Worm (Caenorhabditis elegans) whole organism, young adult: ENCODE data around the gene srdh-1.
A peak's percentile ranks its signal among the peaks of the same experiment; 100 is the strongest.

ENCODE experiments used
- B0019.2 ChIP-seq: fragments of 200-800 bp; sonication (Bioruptor generic); conservative IDR thresholded peaks from 2 replicates; pipeline ENCODE4 v1.3.6; 2022; ENCODE audit warnings: missing genetic modification reagents, missing genetic modification characterization, missing compliant biosample characterization
- B0336.3 ChIP-seq: fragments of 200-800 bp; sonication (Bioruptor generic); IDR thresholded peaks from 2 replicates; pipeline ENCODE4 v1.3.6; 2022; ENCODE audit warnings: missing genetic modification characterization, missing compliant biosample characterization
- F10E7.11 ChIP-seq: sonication (generic microtip); optimal IDR thresholded peaks from 2 replicates; lab custom pipeline; 2017; ENCODE audit warnings: mild to moderate bottlenecking, missing genetic modification characterization, moderate library complexity, missing compliant biosample characterization
- F23B12.7 ChIP-seq: sonication (generic microtip); optimal IDR thresholded peaks from 2 replicates; lab custom pipeline; 2017; ENCODE audit warnings: missing genetic modification characterization, mild to moderate bottlenecking, missing compliant biosample characterization, antibody characterized with exemption, moderate library complexity; ENCODE audit not compliant: insufficient read depth
- F33H1.4 ChIP-seq: fragments of 200-800 bp; sonication (Bioruptor generic); IDR thresholded peaks from 2 replicates; pipeline ENCODE4 v1.3.6; 2022; ENCODE audit warnings: missing genetic modification reagents, missing genetic modification characterization, missing compliant biosample characterization
- F39B2.1 ChIP-seq: fragments of 200-800 bp; sonication (Bioruptor generic); IDR thresholded peaks from 2 replicates; pipeline ENCODE4 v1.3.6; 2022; ENCODE audit warnings: missing genetic modification reagents, missing genetic modification characterization, missing compliant biosample characterization
- K11D2.4 ChIP-seq: fragments of 200-800 bp; sonication (Bioruptor generic); IDR thresholded peaks from 2 replicates; pipeline ENCODE4 v1.3.6; 2022; ENCODE audit warnings: missing genetic modification reagents, missing genetic modification characterization, missing compliant biosample characterization
- T26A5.8 ChIP-seq: sonication (generic microtip); optimal IDR thresholded peaks from 2 replicates; lab custom pipeline; 2016; ENCODE audit warnings: missing genetic modification characterization, missing compliant biosample characterization
- Y56A3A.18 ChIP-seq: fragments of 200-800 bp; sonication (Bioruptor generic); IDR thresholded peaks from 2 replicates; pipeline ENCODE4 v1.3.6; 2022; ENCODE audit warnings: missing genetic modification reagents, missing genetic modification characterization, missing compliant biosample characterization
- ZK185.1 ChIP-seq: sonication (generic microtip); optimal IDR thresholded peaks from 2 replicates; lab custom pipeline; 2016; ENCODE audit warnings: mild to moderate bottlenecking, missing genetic modification characterization, missing compliant biosample characterization; ENCODE audit not compliant: poor library complexity, severe bottlenecking
- aptf-2 ChIP-seq: fragments of 200-800 bp; sonication (Bioruptor generic); conservative IDR thresholded peaks from 2 replicates; pipeline ENCODE4 v1.3.6; 2022; ENCODE audit warnings: missing genetic modification reagents, missing genetic modification characterization, missing compliant biosample characterization
- atf-7 ChIP-seq: sonication (generic microtip); optimal IDR thresholded peaks from 2 replicates; lab custom pipeline; 2017; ENCODE audit warnings: mild to moderate bottlenecking, missing genetic modification characterization, missing compliant biosample characterization
- attf-5 ChIP-seq: fragments of 200-800 bp; sonication (Bioruptor generic); optimal IDR thresholded peaks from 2 replicates; lab custom pipeline; 2018; ENCODE audit warnings: mild to moderate bottlenecking, missing genetic modification characterization, missing compliant biosample characterization
- attf-6 ChIP-seq: fragments of 200-800 bp; sonication (Bioruptor generic); IDR thresholded peaks from 2 replicates; pipeline ENCODE4 v1.3.6; 2022; ENCODE audit warnings: missing genetic modification reagents, missing genetic modification characterization, missing compliant biosample characterization
- cebp-1 ChIP-seq, 2 experiments: fragments of 200-800 bp in 1 of 2; sonication (Bioruptor generic) in 1 of 2; sonication (generic microtip) in 1 of 2; IDR thresholded peaks in 1 of 2; optimal IDR thresholded peaks in 1 of 2; 2 replicates each; pipeline versions ENCODE4 v1.3.6 to Lab custom; 2017 to 2022; ENCODE audit warnings: missing compliant biosample characterization in 2 of 2, missing genetic modification characterization in 2 of 2, mild to moderate bottlenecking in 1 of 2, missing genetic modification reagents in 1 of 2, moderate library complexity in 1 of 2
- cebp-2 ChIP-seq: fragments of 200-800 bp; sonication (Bioruptor generic); IDR thresholded peaks from 2 replicates; pipeline ENCODE4 v1.3.6; 2022; ENCODE audit warnings: missing genetic modification characterization, missing compliant biosample characterization
- ceh-58 ChIP-seq: fragments of 200-800 bp; sonication (Bioruptor generic); IDR thresholded peaks from 2 replicates; pipeline ENCODE4 v1.3.6; 2022; ENCODE audit warnings: missing genetic modification characterization, missing compliant biosample characterization
- ceh-79 ChIP-seq: sonication (generic microtip); optimal IDR thresholded peaks from 2 replicates; lab custom pipeline; 2017; ENCODE audit warnings: mild to moderate bottlenecking, missing genetic modification characterization, missing compliant biosample characterization
- ceh-91 ChIP-seq: fragments of 200-800 bp; sonication (Bioruptor generic); IDR thresholded peaks from 2 replicates; pipeline ENCODE4 v1.3.6; 2022; ENCODE audit warnings: missing genetic modification reagents, missing genetic modification characterization, missing compliant biosample characterization
- chd-7 ChIP-seq: sonication (generic microtip); optimal IDR thresholded peaks from 2 replicates; lab custom pipeline; 2016; ENCODE audit warnings: mild to moderate bottlenecking, missing genetic modification characterization, moderate library complexity, missing compliant biosample characterization
- dpl-1 ChIP-seq: fragments of 150-350 bp; optimal IDR thresholded peaks from 2 replicates; lab custom pipeline; 2014; ENCODE audit warnings: missing biosample characterization, missing genetic modification reagents, missing genetic modification characterization
- efl-1 ChIP-seq: fragments of 150-350 bp; optimal IDR thresholded peaks from 2 replicates; lab custom pipeline; 2014; ENCODE audit warnings: missing biosample characterization, missing genetic modification reagents, missing genetic modification characterization
- gei-17 ChIP-seq: fragments of 200-800 bp; sonication (Bioruptor generic); optimal IDR thresholded peaks from 2 replicates; lab custom pipeline; 2018; ENCODE audit warnings: mild to moderate bottlenecking, missing genetic modification characterization, missing compliant biosample characterization
- hsf-1 ChIP-seq: fragments of 200-800 bp; sonication (Bioruptor generic); IDR thresholded peaks from 2 replicates; pipeline ENCODE4 v1.3.6; 2022; ENCODE audit warnings: missing genetic modification reagents, missing genetic modification characterization, missing compliant biosample characterization
- lsl-1 ChIP-seq: fragments of 200-800 bp; sonication (Bioruptor generic); optimal IDR thresholded peaks from 2 replicates; lab custom pipeline; 2018; ENCODE audit warnings: mild to moderate bottlenecking, missing genetic modification characterization, moderate library complexity, missing compliant biosample characterization
- madf-6 ChIP-seq: fragments of 200-800 bp; sonication (Bioruptor generic); IDR thresholded peaks from 2 replicates; pipeline ENCODE4 v1.3.6; 2022; ENCODE audit warnings: missing genetic modification reagents, missing genetic modification characterization, missing compliant biosample characterization
- mcd-1 ChIP-seq: fragments of 200-800 bp; sonication (Bioruptor generic); IDR thresholded peaks from 2 replicates; pipeline ENCODE4 v1.3.6; 2022; ENCODE audit warnings: missing genetic modification reagents, missing genetic modification characterization, missing compliant biosample characterization
- mes-4 ChIP-seq: sonication (generic microtip); optimal IDR thresholded peaks from 2 replicates; lab custom pipeline; 2016; ENCODE audit warnings: missing genotype, missing genetic modification characterization, missing compliant biosample characterization
- mxl-1 ChIP-seq: sonication (generic microtip); optimal IDR thresholded peaks from 2 replicates; lab custom pipeline; 2016; ENCODE audit warnings: missing genetic modification characterization, missing compliant biosample characterization
- nhr-120 ChIP-seq: fragments of 200-800 bp; sonication (Bioruptor generic); IDR thresholded peaks from 2 replicates; pipeline ENCODE4 v1.3.6; 2022; ENCODE audit warnings: missing genetic modification characterization, missing compliant biosample characterization
- nhr-27 ChIP-seq: fragments of 200-800 bp; sonication (Bioruptor generic); optimal IDR thresholded peaks from 2 replicates; lab custom pipeline; 2018; ENCODE audit warnings: mild to moderate bottlenecking, missing genetic modification characterization, moderate library complexity, missing compliant biosample characterization
- pbrm-1 ChIP-seq: fragments of 200-800 bp; sonication (Bioruptor generic); IDR thresholded peaks from 2 replicates; pipeline ENCODE4 v1.3.6; 2022; ENCODE audit warnings: missing genetic modification reagents, missing genetic modification characterization, missing compliant biosample characterization
- pha-4 ChIP-seq: fragments of 150-350 bp; sonication (generic microtip); optimal IDR thresholded peaks from 2 replicates; lab custom pipeline; 2014; ENCODE audit warnings: missing biosample characterization, missing genetic modification reagents, missing genetic modification characterization
- snpc-1.1 ChIP-seq: sonication (generic microtip); optimal IDR thresholded peaks from 2 replicates; lab custom pipeline; 2017; ENCODE audit warnings: missing genetic modification characterization, mild to moderate bottlenecking, missing compliant biosample characterization, antibody characterized with exemption, moderate library complexity, missing genotype, missing genetic modification reagents; ENCODE audit not compliant: insufficient read depth
- snpc-4 ChIP-seq, 5 experiments: fragments of 150-350 bp in 1 of 5; sonication (generic microtip) in 4 of 5; optimal IDR thresholded peaks; 2 replicates each; lab custom pipeline; 2014 to 2018; ENCODE audit warnings: missing genetic modification characterization in 5 of 5, missing biosample characterization in 3 of 5, antibody characterized with exemption in 2 of 5, mild to moderate bottlenecking in 2 of 5, missing compliant biosample characterization in 2 of 5, missing genotype in 2 of 5, moderate library complexity in 2 of 5, missing genetic modification reagents in 1 of 5
- ztf-25 ChIP-seq: fragments of 200-800 bp; sonication (Bioruptor generic); IDR thresholded peaks from 2 replicates; pipeline ENCODE4 v1.3.6; 2022; ENCODE audit warnings: missing genetic modification reagents, missing genetic modification characterization, missing compliant biosample characterization
- ztf-26 ChIP-seq: sonication (generic microtip); optimal IDR thresholded peaks from 2 replicates; lab custom pipeline; 2017; ENCODE audit warnings: missing genetic modification characterization, missing compliant biosample characterization

Gene srdh-1

DNA sequence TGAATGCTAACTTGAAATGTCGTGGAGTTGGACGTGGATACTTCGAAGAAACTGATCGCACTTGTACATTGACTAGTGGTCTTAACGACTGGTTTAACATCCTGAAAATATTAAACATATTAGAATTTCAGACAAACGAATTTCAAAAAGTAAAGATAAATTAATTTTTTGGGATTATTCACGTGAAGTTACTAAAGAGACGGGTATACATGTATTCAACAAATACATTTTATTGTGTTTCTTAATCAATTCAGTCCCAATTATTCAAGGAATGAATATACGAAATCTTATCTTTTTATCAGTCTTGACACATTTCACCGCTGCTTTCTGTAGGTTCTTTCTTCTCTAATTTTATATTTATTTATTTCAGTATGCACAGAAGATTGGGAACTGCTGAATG lies 14.0 kb downstream of the srdh-1 start, which contains the start of the genes mrpl-10 and clec-142:
mrpl-10 (minus strand) TSS at position 101 of the 400 bp plus-strand sequence.
clec-142 (plus strand) TSS at position 264 of the 400 bp plus-strand sequence.
- TF ChIP-seq mxl-1 (tag; lab: Kevin White, UChicago): no peak
- TF ChIP-seq, all 124 proteins: peak for 0

DNA sequence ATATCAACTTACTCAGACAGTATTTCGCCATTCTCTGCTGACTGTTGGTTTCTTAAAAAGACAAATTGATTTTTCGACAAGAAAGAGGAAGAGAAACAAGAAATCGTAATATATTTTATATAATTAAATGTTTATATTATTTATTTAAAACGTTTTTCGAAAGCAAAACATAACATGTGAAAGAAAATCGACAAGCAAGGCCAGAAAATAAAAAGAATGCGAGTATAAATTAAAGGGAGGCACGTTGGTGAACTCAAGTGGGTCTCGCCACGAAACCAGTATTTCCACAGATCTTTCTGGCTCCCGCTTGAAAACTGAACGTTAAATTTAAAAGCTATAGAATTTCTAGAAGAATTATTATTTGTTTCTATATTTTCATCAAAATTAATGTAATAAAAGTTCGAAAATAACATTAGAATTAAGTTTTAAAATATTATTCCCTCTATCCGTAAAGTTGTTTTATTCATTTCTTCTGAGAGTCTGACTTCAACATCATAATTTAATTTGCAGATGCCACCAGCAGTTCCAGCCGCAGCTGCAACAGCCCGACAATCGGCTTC lies 18.8 kb downstream of the srdh-1 start, which contains the start of the genes nst-1 and cct-4:
nst-1 (minus strand) TSS at position 51 of the 560 bp plus-strand sequence.
cct-4 (plus strand) TSS at position 510 of the 560 bp plus-strand sequence.
- no peak for TF ChIP-seq ztf-25 (GFP tag; lab: Robert Waterston, UW)
- no peak for TF ChIP-seq F39B2.1 (GFP tag; lab: Robert Waterston, UW)
- TF ChIP-seq mes-4 (tag; lab: Kevin White, UChicago): no peak
- TF ChIP-seq lsl-1 (GFP tag; lab: Kevin White, UChicago): peak; percentile 3
- peak; percentile 33 for TF ChIP-seq efl-1
- TF ChIP-seq T26A5.8: no peak
- TF ChIP-seq attf-5 (GFP tag; lab: Kevin White, UChicago): no peak
- no peak for TF ChIP-seq ZK185.1 (tag; lab: Kevin White, UChicago)
- no peak for TF ChIP-seq attf-6 (GFP tag; lab: Robert Waterston, UW)
- peak; percentile 83; the same call in 1 of the 2 replicates for TF ChIP-seq hsf-1 (GFP tag; lab: Robert Waterston, UW)
- peak; percentile 11 for TF ChIP-seq F23B12.7 (tag; lab: Kevin White, UChicago)
- no peak for TF ChIP-seq K11D2.4
- no peak for TF ChIP-seq Y56A3A.18 (GFP tag; lab: Robert Waterston, UW)
- TF ChIP-seq madf-6 (GFP tag; lab: Robert Waterston, UW): peak; percentile 60; the same call in 1 of the 2 replicates
- TF ChIP-seq aptf-2 (GFP tag; lab: Robert Waterston, UW): no peak
- TF ChIP-seq chd-7 (tag; lab: Kevin White, UChicago): no peak
- TF ChIP-seq B0019.2: no peak
- no peak for TF ChIP-seq pha-4
- no peak for TF ChIP-seq ztf-26 (tag; lab: Kevin White, UChicago)
- TF ChIP-seq atf-7 (tag; lab: Kevin White, UChicago): no peak
- no peak for TF ChIP-seq F10E7.11 (tag; lab: Kevin White, UChicago)
- no peak for TF ChIP-seq nhr-120 (GFP tag; lab: Robert Waterston, UW)
- no peak for TF ChIP-seq cebp-1 (GFP tag; IDR thresholded peaks at IDR 0.05; lab: Robert Waterston, UW)
- TF ChIP-seq cebp-1 (tag; optimal IDR thresholded peaks at IDR 0.05; lab: Kevin White, UChicago): peak; percentile 13
- TF ChIP-seq ceh-91: 0 out of 2 replicates have a peak, but pooled peaks have one; percentile 33
- no peak for TF ChIP-seq nhr-27 (tag; lab: Kevin White, UChicago)
- peak; percentile 61 for TF ChIP-seq dpl-1 (GFP tag; lab: Kevin White, UChicago)
- no peak for TF ChIP-seq ceh-79 (tag; lab: Kevin White, UChicago)
- TF ChIP-seq gei-17 (GFP tag; lab: Kevin White, UChicago): no peak
- no peak for TF ChIP-seq ceh-58 (GFP tag; lab: Robert Waterston, UW)
- peak; percentile 75 for TF ChIP-seq F33H1.4

DNA sequence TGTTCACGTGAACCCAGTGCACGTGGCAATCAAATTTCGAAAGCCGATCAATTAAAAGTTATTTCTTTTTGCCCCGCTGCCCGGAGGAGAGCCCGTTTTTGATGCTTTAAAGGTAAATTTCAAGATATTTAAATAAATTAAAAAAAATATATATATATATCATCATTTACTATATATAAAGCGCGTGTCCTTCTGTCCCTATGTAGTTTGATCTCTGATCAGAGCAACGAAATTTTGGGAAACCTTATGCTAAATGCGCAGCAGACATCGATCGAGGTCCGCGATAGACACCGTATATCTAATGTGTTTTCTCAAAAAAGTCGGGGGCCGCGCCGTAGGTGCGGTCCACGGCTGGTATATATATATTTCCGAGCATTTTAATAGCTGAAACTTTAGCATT lies 21.4 kb downstream of the srdh-1 start:
- TF ChIP-seq cebp-2 (GFP tag; lab: Robert Waterston, UW) (0 out of 2 replicates have a peak, but pooled peaks have one; percentile 19), pbrm-1 (GFP tag; lab: Robert Waterston, UW) (peak; percentile 69), snpc-1.1 (peak; percentile 80), snpc-4 (GFP tag; optimal IDR thresholded peaks at IDR 0.05; lab: Kevin White, UChicago) (peak; percentile 33), snpc-4 (tag; optimal IDR thresholded peaks at IDR 0.05; lab: Kevin White, UChicago) (peak in 3 of 4 experiments; percentile 40 to 91 (median 89)), madf-6 (GFP tag; lab: Robert Waterston, UW) (0 out of 2 replicates have a peak, but pooled peaks have one; percentile 10), attf-6 (GFP tag; lab: Robert Waterston, UW) (peak; percentile 80; the same call in 1 of the 2 replicates), B0336.3 (GFP tag; lab: Robert Waterston, UW) (0 out of 2 replicates have a peak, but pooled peaks have one; percentile 6), Y56A3A.18 (GFP tag; lab: Robert Waterston, UW) (0 out of 2 replicates have a peak, but pooled peaks have one; percentile 30), mcd-1 (0 out of 2 replicates have a peak, but pooled peaks have one; percentile 17)
- TF ChIP-seq, all 124 proteins: peak for 9; not testable (repeated sequence) for 115
